Worm (Caenorhabditis elegans) whole organism, L1 larva: ENCODE data around the gene F41B4.1.

Source experiments
- C34B4.2 ChIP-seq: sonication (generic microtip); optimal IDR thresholded peaks from 2 replicates; lab custom pipeline; 2017; ENCODE audit warnings: mild to moderate bottlenecking, missing genetic modification characterization, missing compliant biosample characterization
- F16B12.6 ChIP-seq: fragments of 150-350 bp; optimal IDR thresholded peaks from 2 replicates; lab custom pipeline; 2014; ENCODE audit warnings: missing biosample characterization, missing genetic modification characterization
- aha-1 ChIP-seq: fragments of 150-350 bp; optimal IDR thresholded peaks from 2 replicates; lab custom pipeline; 2014; ENCODE audit warnings: missing biosample characterization, missing genetic modification characterization
- alr-1 ChIP-seq: fragments of 200-800 bp; sonication (Bioruptor generic); optimal IDR thresholded peaks from 2 replicates; lab custom pipeline; 2018; ENCODE audit warnings: borderline replicate concordance, mild to moderate bottlenecking, missing genetic modification characterization, missing compliant biosample characterization
- ama-1 ChIP-seq: fragments of 150-350 bp; optimal IDR thresholded peaks from 2 replicates; lab custom pipeline; 2014
- ceh-63 ChIP-seq: fragments of 200-800 bp; sonication (Bioruptor generic); optimal IDR thresholded peaks from 2 replicates; lab custom pipeline; 2018; ENCODE audit warnings: mild to moderate bottlenecking, missing genetic modification characterization, missing compliant biosample characterization
- ceh-82 ChIP-seq, 3 experiments: fragments of 150-350 bp in 1 of 3; sonication (generic microtip) in 2 of 3; optimal IDR thresholded peaks; 2 replicates each; lab custom pipeline; 2014 to 2017; ENCODE audit warnings: missing biosample characterization in 3 of 3, missing genetic modification characterization in 3 of 3
- ceh-88 ChIP-seq: fragments of 200-800 bp; sonication (Bioruptor generic); IDR thresholded peaks from 2 replicates; pipeline ENCODE4 v1.3.6; 2022; ENCODE audit warnings: missing genetic modification characterization, missing compliant biosample characterization
- ceh-90 ChIP-seq: sonication (generic microtip); optimal IDR thresholded peaks from 2 replicates; lab custom pipeline; 2016; ENCODE audit warnings: missing genetic modification characterization, missing compliant biosample characterization
- ces-1 ChIP-seq: fragments of 150-350 bp; optimal IDR thresholded peaks from 2 replicates; lab custom pipeline; 2014; ENCODE audit warnings: missing biosample characterization, missing genetic modification reagents, missing genetic modification characterization
- efl-1 ChIP-seq, 4 experiments: fragments of 150-350 bp; optimal IDR thresholded peaks in 3 of 4; peaks in 1 of 4; 1 replicate in 1 of 4; 2 replicates in 3 of 4; lab custom pipeline; 2014; ENCODE audit warnings: missing biosample characterization in 2 of 4, missing genetic modification characterization in 2 of 4, missing genetic modification reagents in 2 of 4
- efl-3 ChIP-seq: fragments of 200-800 bp; sonication (Bioruptor generic); optimal IDR thresholded peaks from 2 replicates; lab custom pipeline; 2018; ENCODE audit warnings: mild to moderate bottlenecking, missing genetic modification characterization, missing compliant biosample characterization
- egl-13 ChIP-seq: sonication (generic microtip); optimal IDR thresholded peaks from 2 replicates; lab custom pipeline; 2016; ENCODE audit warnings: missing genotype, missing genetic modification reagents, missing genetic modification characterization, missing compliant biosample characterization
- elt-3 ChIP-seq, 6 experiments: fragments of 150-350 bp in 1 of 6; sonication (generic microtip); optimal IDR thresholded peaks; 2 replicates each; lab custom pipeline; 2017 to 2018; ENCODE audit warnings: missing biosample characterization in 6 of 6, missing genetic modification characterization in 6 of 6, inconsistent platforms in 1 of 6
- ets-5 ChIP-seq: fragments of 200-800 bp; sonication (Bioruptor generic); IDR thresholded peaks from 2 replicates; pipeline ENCODE4 v1.3.6; 2022; ENCODE audit warnings: missing genetic modification characterization, missing compliant biosample characterization
- fkh-10 ChIP-seq: sonication (generic microtip); optimal IDR thresholded peaks from 2 replicates; lab custom pipeline; 2017; ENCODE audit warnings: missing biosample characterization, missing genetic modification reagents, missing genetic modification characterization
- fkh-4 ChIP-seq: sonication (generic microtip); optimal IDR thresholded peaks from 2 replicates; lab custom pipeline; 2016; ENCODE audit warnings: missing compliant biosample characterization, missing genetic modification characterization, borderline replicate concordance
- grh-1 ChIP-seq: fragments of 200-800 bp; sonication (Bioruptor generic); IDR thresholded peaks from 2 replicates; pipeline ENCODE4 v1.3.6; 2022; ENCODE audit warnings: missing genetic modification reagents, missing genetic modification characterization, missing compliant biosample characterization
- hlh-4 ChIP-seq: sonication (generic microtip); optimal IDR thresholded peaks from 2 replicates; lab custom pipeline; 2016; ENCODE audit warnings: mild to moderate bottlenecking, missing genetic modification characterization, missing compliant biosample characterization
- hpl-2 ChIP-seq: fragments of 150-350 bp; optimal IDR thresholded peaks from 2 replicates; lab custom pipeline; 2014; ENCODE audit warnings: missing biosample characterization, missing genetic modification reagents, missing genetic modification characterization
- isw-1 ChIP-seq: fragments of 200-800 bp; sonication (Bioruptor generic); IDR thresholded peaks from 2 replicates; pipeline ENCODE4 v1.3.6; 2022; ENCODE audit warnings: missing genetic modification characterization, missing compliant biosample characterization
- lin-39 ChIP-seq: fragments of 150-350 bp; optimal IDR thresholded peaks from 2 replicates; lab custom pipeline; 2014; ENCODE audit warnings: missing biosample characterization, missing genetic modification reagents, missing genetic modification characterization
- lir-3 ChIP-seq: sonication (generic microtip); optimal IDR thresholded peaks from 2 replicates; lab custom pipeline; 2016; ENCODE audit warnings: mild to moderate bottlenecking, missing genetic modification characterization, moderate library complexity, missing compliant biosample characterization; ENCODE audit not compliant: poor library complexity
- mef-2 ChIP-seq: fragments of 150-350 bp; optimal IDR thresholded peaks from 2 replicates; lab custom pipeline; 2014; ENCODE audit warnings: missing biosample characterization, missing genetic modification characterization
- mep-1 ChIP-seq: fragments of 150-350 bp; optimal IDR thresholded peaks from 2 replicates; lab custom pipeline; 2014; ENCODE audit warnings: missing biosample characterization, missing genetic modification characterization
- nhr-11 ChIP-seq: fragments of 150-350 bp; optimal IDR thresholded peaks from 2 replicates; lab custom pipeline; 2014; ENCODE audit warnings: missing biosample characterization, missing genetic modification characterization
- nhr-12 ChIP-seq: sonication (generic microtip); optimal IDR thresholded peaks from 2 replicates; lab custom pipeline; 2017; ENCODE audit warnings: missing biosample characterization, missing genetic modification characterization
- nhr-20 ChIP-seq: sonication (generic microtip); optimal IDR thresholded peaks from 2 replicates; lab custom pipeline; 2016; ENCODE audit warnings: mild to moderate bottlenecking, missing genetic modification characterization, missing compliant biosample characterization
- nhr-237 ChIP-seq: fragments of 150-350 bp; optimal IDR thresholded peaks from 2 replicates; lab custom pipeline; 2014; ENCODE audit warnings: missing biosample characterization, missing genetic modification characterization
- nhr-28 ChIP-seq: fragments of 150-350 bp; optimal IDR thresholded peaks from 2 replicates; lab custom pipeline; 2014; ENCODE audit warnings: missing biosample characterization, missing genetic modification characterization
- nhr-77 ChIP-seq: fragments of 150-350 bp; optimal IDR thresholded peaks from 2 replicates; lab custom pipeline; 2014; ENCODE audit warnings: missing biosample characterization, missing genetic modification characterization
- nhr-85 ChIP-seq: sonication (generic microtip); peaks from one replicate; lab custom pipeline; 2016; ENCODE audit warnings: missing genetic modification characterization, inconsistent platforms, missing compliant biosample characterization
- pag-3 ChIP-seq: sonication (generic microtip); optimal IDR thresholded peaks from 2 replicates; lab custom pipeline; 2017; ENCODE audit warnings: missing genetic modification characterization, mild to moderate bottlenecking, missing compliant biosample characterization, antibody characterized with exemption, borderline replicate concordance; ENCODE audit not compliant: insufficient read depth
- snpc-4 ChIP-seq: fragments of 150-350 bp; optimal IDR thresholded peaks from 2 replicates; lab custom pipeline; 2014; ENCODE audit warnings: missing biosample characterization, missing genetic modification characterization
- snu-23 ChIP-seq: sonication (generic microtip); optimal IDR thresholded peaks from 2 replicates; lab custom pipeline; 2016; ENCODE audit warnings: missing genetic modification characterization, missing compliant biosample characterization
- sox-4 ChIP-seq: sonication (generic microtip); optimal IDR thresholded peaks from 2 replicates; lab custom pipeline; 2016; ENCODE audit warnings: missing genetic modification characterization, missing compliant biosample characterization
- sptf-1 ChIP-seq: fragments of 150-350 bp; optimal IDR thresholded peaks from 2 replicates; lab custom pipeline; 2014; ENCODE audit warnings: missing biosample characterization, missing genetic modification characterization
- sup-37 ChIP-seq: fragments of 200-800 bp; sonication (Bioruptor generic); optimal IDR thresholded peaks from 2 replicates; lab custom pipeline; 2018; ENCODE audit warnings: mild to moderate bottlenecking, missing genetic modification characterization, missing compliant biosample characterization
- swsn-7 ChIP-seq: sonication (generic microtip); optimal IDR thresholded peaks from 2 replicates; lab custom pipeline; 2016; ENCODE audit warnings: missing genetic modification characterization, missing compliant biosample characterization
- tbx-2 ChIP-seq: sonication (generic microtip); optimal IDR thresholded peaks from 2 replicates; lab custom pipeline; 2016; ENCODE audit warnings: missing genetic modification characterization, missing compliant biosample characterization
- unc-30 ChIP-seq: sonication (generic microtip); optimal IDR thresholded peaks from 2 replicates; lab custom pipeline; 2017; ENCODE audit warnings: missing biosample characterization, missing genetic modification characterization
- unc-62 ChIP-seq: fragments of 150-350 bp; optimal IDR thresholded peaks from 2 replicates; lab custom pipeline; 2014; ENCODE audit warnings: missing biosample characterization, missing genetic modification reagents, missing genetic modification characterization
- unc-98 ChIP-seq: fragments of 200-800 bp; sonication (Bioruptor generic); IDR thresholded peaks from 2 replicates; pipeline ENCODE4 v1.3.6; 2022; ENCODE audit warnings: missing genetic modification characterization, missing compliant biosample characterization
- vab-15 ChIP-seq: sonication (generic microtip); optimal IDR thresholded peaks from 2 replicates; lab custom pipeline; 2017; ENCODE audit warnings: missing genotype, mild to moderate bottlenecking, missing genetic modification characterization, missing compliant biosample characterization
- xbp-1 ChIP-seq: sonication (generic microtip); optimal IDR thresholded peaks from 2 replicates; lab custom pipeline; 2016; ENCODE audit warnings: missing genetic modification characterization, missing compliant biosample characterization
- zag-1 ChIP-seq: fragments of 150-350 bp; optimal IDR thresholded peaks from 2 replicates; lab custom pipeline; 2014; ENCODE audit warnings: missing biosample characterization, missing genetic modification characterization
- zip-4 ChIP-seq: fragments of 200-800 bp; sonication (Bioruptor generic); optimal IDR thresholded peaks from 2 replicates; lab custom pipeline; 2018; ENCODE audit warnings: mild to moderate bottlenecking, missing genetic modification characterization, moderate library complexity, missing compliant biosample characterization
- ztf-11 ChIP-seq, 2 experiments: sonication (generic microtip); optimal IDR thresholded peaks; 2 replicates each; lab custom pipeline; 2016 to 2017; ENCODE audit warnings: missing genetic modification characterization in 2 of 2, missing biosample characterization in 1 of 2, missing compliant biosample characterization in 1 of 2
- ztf-4 ChIP-seq: fragments of 150-350 bp; optimal IDR thresholded peaks from 2 replicates; lab custom pipeline; 2014; ENCODE audit warnings: missing biosample characterization, missing genetic modification characterization

F41B4.1 gene

ce11 chrX:6840670-6841308 is 15.1 kb upstream of the F41B4.1 start, which contains the start of the genes glr-6 and asg-2 (continued):
- TF ChIP-seq efl-1 (optimal IDR thresholded peaks at IDR 0.05; lab: Kevin White, UChicago) (peak; percentile 74 to 81), efl-1 (GFP tag; optimal IDR thresholded peaks at IDR 0.05 in 1 of 2; lab: Kevin White, UChicago) (peak; percentile 65 to 96), unc-98 (GFP tag; lab: Robert Waterston, UW) (no peak), mep-1 (tag; lab: Kevin White, UChicago) (peak; percentile 91), sox-4 (tag; lab: Kevin White, UChicago) (peak; percentile 21), xbp-1 (tag; lab: Kevin White, UChicago) (peak; percentile 93), isw-1 (GFP tag; lab: Robert Waterston, UW) (peak; percentile 46), nhr-12 (tag; lab: Kevin White, UChicago) (no peak)

- TF ChIP-seq nhr-12 (tag; lab: Kevin White, UChicago): no peak
- peak; percentile 21 for TF ChIP-seq nhr-20 (tag; lab: Kevin White, UChicago)
- TF ChIP-seq unc-62 (GFP tag; lab: Kevin White, UChicago): no peak
- TF ChIP-seq nhr-77: no peak
- no peak for TF ChIP-seq snpc-4 (tag; lab: Kevin White, UChicago)
- TF ChIP-seq sptf-1 (tag; lab: Kevin White, UChicago): no peak
- no peak for TF ChIP-seq pag-3 (tag; lab: Kevin White, UChicago)
- TF ChIP-seq efl-3 (GFP tag; lab: Kevin White, UChicago): no peak
- no peak for TF ChIP-seq ets-5 (GFP tag; lab: Robert Waterston, UW)
- TF ChIP-seq ceh-63 (GFP tag; lab: Kevin White, UChicago): no peak
- no peak for TF ChIP-seq hlh-4
- TF ChIP-seq ztf-11 (tag; optimal IDR thresholded peaks at IDR 0.05; lab: Kevin White, UChicago): no peak
- TF ChIP-seq ceh-82 (tag; optimal IDR thresholded peaks at IDR 0.05; lab: Kevin White, UChicago): peak in 1 of 3 experiments; percentile 30
- TF ChIP-seq fkh-10 (GFP tag; lab: Kevin White, UChicago): no peak
- TF ChIP-seq aha-1 (tag; lab: Kevin White, UChicago): no peak
- no peak for TF ChIP-seq C34B4.2
- no peak for TF ChIP-seq ceh-90 (tag; lab: Kevin White, UChicago)
- TF ChIP-seq swsn-7 (tag; lab: Kevin White, UChicago): no peak
- peak; percentile 99 for TF ChIP-seq xbp-1 (tag; lab: Kevin White, UChicago)
- no peak for TF ChIP-seq sox-4 (tag; lab: Kevin White, UChicago)
- TF ChIP-seq snu-23: peak; percentile 34
- peak in 1 of 2 experiments; percentile 13 for TF ChIP-seq efl-1 (optimal IDR thresholded peaks at IDR 0.05; lab: Kevin White, UChicago)
- peak in 1 of 2 experiments; percentile 9 for TF ChIP-seq efl-1 (GFP tag; optimal IDR thresholded peaks at IDR 0.05 in 1 of 2; lab: Kevin White, UChicago)
- no peak for TF ChIP-seq elt-3 (tag; optimal IDR thresholded peaks at IDR 0.05; lab: Kevin White, UChicago)
- TF ChIP-seq alr-1: no peak
- TF ChIP-seq ama-1 (lab: Kevin White, UChicago): no peak
- no peak for TF ChIP-seq ces-1 (GFP tag; lab: Kevin White, UChicago)
- no peak for TF ChIP-seq lir-3
- TF ChIP-seq unc-30 (tag; lab: Kevin White, UChicago): no peak
- peak; percentile 64 for TF ChIP-seq zip-4 (GFP tag; lab: Kevin White, UChicago)
- TF ChIP-seq ceh-88: no peak
- TF ChIP-seq zag-1 (tag; lab: Kevin White, UChicago): no peak
- no peak for TF ChIP-seq isw-1 (GFP tag; lab: Robert Waterston, UW)
- TF ChIP-seq egl-13 (tag; lab: Kevin White, UChicago): no peak
- TF ChIP-seq lin-39: no peak
- no peak for TF ChIP-seq grh-1 (GFP tag; lab: Robert Waterston, UW)
- no peak for TF ChIP-seq nhr-28 (tag; lab: Kevin White, UChicago)
- TF ChIP-seq hpl-2 (GFP tag; lab: Kevin White, UChicago): no peak
- TF ChIP-seq mef-2: no peak
- no peak for TF ChIP-seq ztf-4
- TF ChIP-seq nhr-85 (tag; lab: Kevin White, UChicago): no peak
- no peak for TF ChIP-seq nhr-11 (tag; lab: Kevin White, UChicago)
- TF ChIP-seq F16B12.6 (tag; lab: Kevin White, UChicago): no peak
- TF ChIP-seq fkh-4 (tag; lab: Kevin White, UChicago): no peak
- no peak for TF ChIP-seq tbx-2 (tag; lab: Kevin White, UChicago)
- no peak for TF ChIP-seq unc-98 (GFP tag; lab: Robert Waterston, UW)
- TF ChIP-seq sup-37: no peak
- TF ChIP-seq nhr-237 (tag; lab: Kevin White, UChicago): no peak
- TF ChIP-seq vab-15 (tag; lab: Kevin White, UChicago): no peak
These were observed 10.4 kb upstream of the F41B4.1 start, which contains the start of gene F41B4.3 for ce11 chrX:6836065-6836527. Gene F41B4.3 (minus strand): TSS chrX:6836115.
